Fruit fly (Drosophila melanogaster) ovary, adult (tissue): Measurements from ENCODE around the gene CG15254.
"Not testable (repeated sequence)": the region's sequence is repeated elsewhere in the genome, so short reads cannot be mapped to it uniquely, and the experiment has no call there.

Source experiments
- CG17801 ChIP-seq: fragments of 200-800 bp; optimal IDR thresholded peaks from 2 replicates; lab custom pipeline; 2019; ENCODE audit warnings: missing biosample characterization, mild to moderate bottlenecking, missing genetic modification characterization, moderate library complexity; ENCODE audit not compliant: partially characterized antibody

Gene CG15254

dm6 chr2L:15614728-15615127, at the start of gene CG15254:
Gene CG15254, minus strand, starts transcription at chr2L:15614828.
- TF ChIP-seq CG17801 (GFP tag; lab: Kevin White, UChicago), result no peak

DNA sequence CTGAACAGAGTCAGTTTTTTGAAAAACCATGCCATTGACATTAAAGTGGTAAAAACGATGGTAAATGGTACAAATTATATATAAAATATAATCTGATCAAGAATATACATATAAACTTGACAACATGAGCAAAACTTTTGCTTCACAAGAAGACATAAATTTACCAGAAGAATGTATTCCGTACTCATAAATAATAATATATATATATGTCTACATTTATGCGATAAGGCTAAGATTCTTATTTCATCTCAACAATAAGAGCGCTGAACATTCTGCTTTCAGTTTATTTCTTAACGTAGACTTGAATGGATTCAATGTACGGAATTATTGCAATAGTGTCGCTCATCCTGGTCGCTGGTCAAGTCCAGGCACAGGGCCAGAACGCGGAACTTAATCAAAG, 46.1 kb upstream of the CG15254 start, which contains the start of gene CG18477:
Gene CG18477 (plus strand): TSS at position 301 of the 400 bp plus-strand sequence.
- not testable (repeated sequence) for TF ChIP-seq CG17801 (GFP tag; lab: Kevin White, UChicago)

- not testable (repeated sequence) for TF ChIP-seq CG17801 (GFP tag; lab: Kevin White, UChicago)
These were observed 44.7 kb upstream of the CG15254 start, which contains the start of gene CG44141 for dm6 chr2L:15659374-15659773. Gene CG44141, minus strand, starts transcription at chr2L:15659474.

- TF ChIP-seq CG17801 (GFP tag; lab: Kevin White, UChicago), result no peak
These were observed 29.2 kb upstream of the CG15254 start for dm6 chr2L:15643791-15644190.

DNA sequence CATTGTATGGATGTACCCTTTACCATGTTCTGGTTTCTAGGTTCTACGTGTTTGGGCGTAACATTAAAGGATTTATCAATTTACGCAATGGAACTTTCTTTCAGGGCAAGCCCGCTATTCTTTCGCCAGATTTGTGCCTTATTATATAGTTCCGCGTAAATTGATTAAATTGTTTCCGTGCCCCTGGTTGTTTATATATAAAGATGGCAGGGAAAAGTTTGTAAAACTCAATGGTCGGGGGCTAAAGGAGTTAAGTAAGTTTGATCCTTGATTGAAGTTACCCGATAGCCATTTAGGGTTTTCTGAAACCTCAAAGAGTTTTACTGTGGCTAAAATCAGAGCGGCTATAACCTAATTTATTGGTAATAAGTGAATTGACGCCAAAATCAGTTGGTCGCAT, 27.0 kb upstream of the CG15254 start:
- TF ChIP-seq CG17801 (GFP tag; lab: Kevin White, UChicago), result no peak

DNA sequence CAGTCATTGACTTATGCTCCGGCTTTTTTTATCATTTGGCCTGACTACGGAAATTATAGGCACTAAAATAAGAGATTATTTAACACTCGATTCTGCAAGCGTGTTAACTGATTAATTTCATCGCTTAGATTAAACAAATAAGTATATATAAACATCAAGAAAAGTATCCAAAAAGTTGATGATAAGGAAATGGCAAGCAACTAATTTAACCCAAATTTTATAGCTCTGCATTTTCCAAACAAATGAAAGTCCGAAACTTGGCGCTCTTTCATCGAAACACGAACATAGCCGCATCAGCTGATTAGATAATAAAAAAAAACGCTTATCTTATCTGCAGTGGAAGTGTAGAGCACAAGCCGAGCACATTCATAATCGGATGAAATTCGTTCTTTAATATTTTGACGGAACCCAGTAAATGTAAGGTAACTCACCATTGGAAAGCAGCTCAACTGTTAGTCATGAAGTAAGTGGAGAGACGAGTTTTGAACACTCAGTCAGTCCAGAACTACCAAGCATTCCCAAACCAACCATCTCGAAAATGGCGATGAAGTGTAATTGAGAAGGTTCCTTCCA, 15.1 kb upstream of the CG15254 start, which contains the start of gene CG18480:
Gene CG18480 (plus strand): TSS at position 407 of the 573 bp plus-strand sequence.
- no peak for TF ChIP-seq CG17801 (GFP tag; lab: Kevin White, UChicago)

DNA sequence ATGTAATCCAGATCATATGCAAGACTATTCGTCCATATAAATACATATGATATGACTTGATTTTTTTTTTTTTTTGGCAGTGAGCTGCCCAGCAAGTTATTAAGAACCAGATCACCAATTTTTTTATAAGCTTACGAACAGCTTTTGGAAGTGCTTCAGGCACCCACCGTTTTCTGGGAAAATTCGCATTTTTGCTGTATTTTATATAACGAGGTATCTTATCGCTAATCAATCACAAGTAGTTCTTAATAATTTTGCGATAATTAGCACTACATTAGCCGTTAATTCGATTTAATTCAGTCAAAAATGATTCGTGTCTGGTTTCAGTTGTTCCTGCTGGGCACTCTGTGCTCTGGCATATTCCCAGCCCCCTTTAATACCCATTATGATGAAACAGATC, 13.8 kb upstream of the CG15254 start, which contains the start of gene CG7631:
Gene CG7631 (plus strand): TSS at position 301 of the 400 bp plus-strand sequence.
- no peak for TF ChIP-seq CG17801 (GFP tag; lab: Kevin White, UChicago)

- no peak for TF ChIP-seq CG17801 (GFP tag; lab: Kevin White, UChicago)
These were observed 8.8 kb upstream of the CG15254 start, which contains the start of gene Or35a for dm6 chr2L:15623458-15623857. Gene Or35a, minus strand, starts transcription at chr2L:15623558.

- TF ChIP-seq CG17801 (GFP tag; lab: Kevin White, UChicago), result no peak
These were observed 2.1 kb upstream of the CG15254 start, which contains the start of gene CG11865 for dm6 chr2L:15616697-15617096. Gene CG11865, plus strand, starts transcription at chr2L:15616997.

dm6 chr2L:15616251-15616650, 1.6 kb upstream of the CG15254 start, which contains the start of gene CG15253:
Gene CG15253, minus strand, starts transcription at chr2L:15616351.
- TF ChIP-seq CG17801 (GFP tag; lab: Kevin White, UChicago), result no peak

DNA sequence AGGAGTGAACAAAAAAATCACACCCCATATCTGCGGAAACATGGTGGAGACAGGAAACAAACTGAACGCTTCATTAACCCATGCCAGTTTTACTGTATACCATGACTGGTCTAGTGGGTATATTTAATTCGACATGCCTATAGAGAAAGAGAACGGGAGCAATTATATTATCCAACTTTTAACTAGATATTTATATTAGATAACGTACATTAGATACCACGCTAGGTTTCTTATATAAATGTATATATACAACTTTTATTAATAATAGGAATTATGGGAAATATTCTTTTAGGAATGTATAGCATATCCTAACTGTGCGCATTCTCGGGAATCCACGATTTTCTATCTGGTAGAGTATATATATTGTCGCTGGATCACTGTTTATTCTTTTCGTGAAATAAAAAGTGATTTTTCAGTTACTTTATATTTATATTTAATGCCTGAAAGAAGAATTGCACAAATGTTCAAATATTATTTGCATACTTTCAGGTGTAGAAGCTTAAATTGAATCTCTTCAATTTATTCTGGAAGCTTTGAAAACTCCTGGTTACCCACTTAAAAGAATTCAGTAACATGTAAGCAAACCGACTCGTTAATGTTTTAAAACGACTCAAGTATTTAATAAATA, 1.2 kb downstream of the CG15254 start, which contains the start of gene Semp1:
Gene Semp1 (minus strand): TSS at position 51 of the 628 bp plus-strand sequence.
- no peak for TF ChIP-seq CG17801 (GFP tag; lab: Kevin White, UChicago)

- TF ChIP-seq CG17801 (GFP tag; lab: Kevin White, UChicago), result no peak
These were observed 2.8 kb downstream of the CG15254 start, which contains the start of gene CG15255 for dm6 chr2L:15611669-15612308. Gene CG15255, minus strand, starts transcription at chr2L:15611719.

- no peak for TF ChIP-seq CG17801 (GFP tag; lab: Kevin White, UChicago)
These were observed 5.5 kb downstream of the CG15254 start for dm6 chr2L:15609139-15609538.
